Worm (Caenorhabditis elegans) whole organism, L4 larva: ENCODE measurements around the gene gskl-1.

Experiments
- D1046.2 ChIP-seq: fragments of 200-800 bp; sonication (Bioruptor generic); IDR thresholded peaks from 2 replicates; pipeline ENCODE4 v1.3.6; 2022; ENCODE audit warnings: missing genetic modification characterization, missing compliant biosample characterization
- F26F4.8 ChIP-seq: fragments of 200-800 bp; sonication (Bioruptor generic); conservative IDR thresholded peaks from 2 replicates; pipeline ENCODE4 v1.3.6; 2022; ENCODE audit warnings: missing genetic modification characterization, missing compliant biosample characterization
- F37D6.2 ChIP-seq: sonication (generic microtip); optimal IDR thresholded peaks from 2 replicates; lab custom pipeline; 2016; ENCODE audit warnings: mild to moderate bottlenecking, missing genetic modification characterization, missing compliant biosample characterization
- F49E8.2 ChIP-seq: sonication (generic microtip); optimal IDR thresholded peaks from 2 replicates; lab custom pipeline; 2016; ENCODE audit warnings: missing compliant biosample characterization, mild to moderate bottlenecking, missing genetic modification characterization, borderline replicate concordance
- R02D3.7 ChIP-seq: fragments of 150-350 bp; sonication (generic microtip); optimal IDR thresholded peaks from 3 replicates; lab custom pipeline; 2014; ENCODE audit warnings: missing biosample characterization, missing genetic modification characterization
- T20F7.1 ChIP-seq: fragments of 200-800 bp; sonication (Bioruptor generic); optimal IDR thresholded peaks from 2 replicates; lab custom pipeline; 2018; ENCODE audit warnings: mild to moderate bottlenecking, missing genetic modification characterization, missing compliant biosample characterization
- Y105C5A.15 ChIP-seq: fragments of 200-800 bp; sonication (Bioruptor generic); IDR thresholded peaks from 2 replicates; pipeline ENCODE4 v1.3.6; 2022; ENCODE audit warnings: missing genetic modification characterization, missing compliant biosample characterization
- Y5F2A.4 ChIP-seq: fragments of 200-800 bp; sonication (Bioruptor generic); optimal IDR thresholded peaks from 2 replicates; lab custom pipeline; 2018; ENCODE audit warnings: mild to moderate bottlenecking, missing genetic modification characterization, missing compliant biosample characterization
- ZK546.5 ChIP-seq, 2 experiments: sonication (generic microtip); optimal IDR thresholded peaks; 2 replicates each; lab custom pipeline; 2017; ENCODE audit warnings: missing biosample characterization in 2 of 2, missing genetic modification characterization in 2 of 2
- aha-1 ChIP-seq: fragments of 150-350 bp; peaks from one replicate; lab custom pipeline; 2014; ENCODE audit warnings: missing biosample characterization, missing genetic modification characterization
- aly-2 ChIP-seq: sonication (generic microtip); optimal IDR thresholded peaks from 2 replicates; lab custom pipeline; 2018; ENCODE audit warnings: missing biosample characterization, missing genetic modification characterization
- arid-1 ChIP-seq: fragments of 200-800 bp; sonication (Bioruptor generic); conservative IDR thresholded peaks from 2 replicates; pipeline ENCODE4 v1.3.6; 2022; ENCODE audit warnings: missing genetic modification reagents, missing genetic modification characterization, missing compliant biosample characterization
- attf-4 ChIP-seq: sonication (generic microtip); optimal IDR thresholded peaks from 3 replicates; lab custom pipeline; 2017; ENCODE audit warnings: missing biosample characterization, missing genetic modification characterization
- ceh-20 ChIP-seq: fragments of 200-800 bp; sonication (Bioruptor generic); IDR thresholded peaks from 2 replicates; pipeline ENCODE4 v1.3.6; 2022; ENCODE audit warnings: missing genetic modification reagents, missing genetic modification characterization, missing compliant biosample characterization
- ceh-28 ChIP-seq: fragments of 150-350 bp; optimal IDR thresholded peaks from 2 replicates; lab custom pipeline; 2014; ENCODE audit warnings: missing biosample characterization, missing genetic modification reagents, missing genetic modification characterization
- ceh-62 ChIP-seq: sonication (generic microtip); optimal IDR thresholded peaks from 2 replicates; lab custom pipeline; 2017; ENCODE audit warnings: missing biosample characterization, missing genetic modification characterization
- cey-2 ChIP-seq: sonication (generic microtip); optimal IDR thresholded peaks from 3 replicates; lab custom pipeline; 2017; ENCODE audit warnings: missing genetic modification characterization, mild to moderate bottlenecking, missing compliant biosample characterization, antibody characterized with exemption, borderline replicate concordance; ENCODE audit not compliant: insufficient read depth
- dmd-6 ChIP-seq: fragments of 200-800 bp; sonication (Bioruptor generic); IDR thresholded peaks from 2 replicates; pipeline ENCODE4 v1.3.6; 2022; ENCODE audit warnings: missing genetic modification reagents, missing genetic modification characterization, missing compliant biosample characterization
- dve-1 ChIP-seq: sonication (generic microtip); optimal IDR thresholded peaks from 2 replicates; lab custom pipeline; 2017; ENCODE audit warnings: antibody characterized with exemption, mild to moderate bottlenecking, missing genetic modification characterization, missing compliant biosample characterization; ENCODE audit not compliant: insufficient read depth
- egl-43 ChIP-seq: fragments of 200-800 bp; sonication (Bioruptor generic); IDR thresholded peaks from 2 replicates; pipeline ENCODE4 v1.3.6; 2022; ENCODE audit warnings: missing genetic modification reagents, missing genetic modification characterization, missing compliant biosample characterization
- fkh-10 ChIP-seq: fragments of 150-350 bp; optimal IDR thresholded peaks from 2 replicates; lab custom pipeline; 2014; ENCODE audit warnings: missing biosample characterization, missing genetic modification reagents, missing genetic modification characterization
- hlh-30 ChIP-seq: sonication (generic microtip); optimal IDR thresholded peaks from 2 replicates; lab custom pipeline; 2017; ENCODE audit warnings: antibody characterized with exemption, mild to moderate bottlenecking, missing genetic modification characterization, missing compliant biosample characterization; ENCODE audit not compliant: insufficient read depth
- hmg-1.1 ChIP-seq: fragments of 200-800 bp; sonication (Bioruptor generic); IDR thresholded peaks from 2 replicates; pipeline ENCODE4 v1.3.6; 2022; ENCODE audit warnings: missing genetic modification reagents, missing genetic modification characterization, missing compliant biosample characterization
- jun-1 ChIP-seq: fragments of 150-350 bp; optimal IDR thresholded peaks from 2 replicates; lab custom pipeline; 2014; ENCODE audit warnings: missing biosample characterization, missing genetic modification reagents, missing genetic modification characterization
- lim-7 ChIP-seq: fragments of 200-800 bp; sonication (Bioruptor generic); IDR thresholded peaks from 2 replicates; pipeline ENCODE4 v1.3.6; 2022; ENCODE audit warnings: missing genetic modification characterization, missing compliant biosample characterization
- lin-13 ChIP-seq: fragments of 150-350 bp; optimal IDR thresholded peaks from 2 replicates; lab custom pipeline; 2014; ENCODE audit warnings: missing biosample characterization, missing genetic modification reagents, missing genetic modification characterization
- lin-15B ChIP-seq: fragments of 150-350 bp; sonication (generic microtip); optimal IDR thresholded peaks from 3 replicates; lab custom pipeline; 2014; ENCODE audit warnings: missing biosample characterization, missing genetic modification characterization
- lin-38 ChIP-seq: fragments of 200-800 bp; sonication (Bioruptor generic); IDR thresholded peaks from 2 replicates; pipeline ENCODE4 v1.3.6; 2022; ENCODE audit warnings: missing genetic modification reagents, missing genetic modification characterization, missing compliant biosample characterization
- madf-9 ChIP-seq: fragments of 200-800 bp; sonication (Bioruptor generic); conservative IDR thresholded peaks from 2 replicates; pipeline ENCODE4 v1.3.6; 2022; ENCODE audit warnings: missing genetic modification reagents, missing genetic modification characterization, missing compliant biosample characterization
- mdt-29 ChIP-seq: fragments of 200-800 bp; sonication (Bioruptor generic); IDR thresholded peaks from 2 replicates; pipeline ENCODE4 v1.3.6; 2022; ENCODE audit warnings: missing genetic modification reagents, missing genetic modification characterization, missing compliant biosample characterization
- mep-1 ChIP-seq: fragments of 150-350 bp; sonication (generic microtip); optimal IDR thresholded peaks from 3 replicates; lab custom pipeline; 2014; ENCODE audit warnings: missing biosample characterization, missing genetic modification characterization
- mxl-3 ChIP-seq: fragments of 200-800 bp; sonication (Bioruptor generic); optimal IDR thresholded peaks from 2 replicates; lab custom pipeline; 2018; ENCODE audit warnings: mild to moderate bottlenecking, missing genetic modification characterization, missing compliant biosample characterization
- nhr-10 ChIP-seq: fragments of 150-350 bp; optimal IDR thresholded peaks from 2 replicates; lab custom pipeline; 2014; ENCODE audit warnings: missing biosample characterization, missing genetic modification characterization
- nhr-237 ChIP-seq: sonication (generic microtip); optimal IDR thresholded peaks from 2 replicates; lab custom pipeline; 2017; ENCODE audit warnings: missing biosample characterization, missing genetic modification characterization
- nhr-42 ChIP-seq: fragments of 200-800 bp; sonication (Bioruptor generic); IDR thresholded peaks from 2 replicates; pipeline ENCODE4 v1.3.6; 2022; ENCODE audit warnings: missing genetic modification characterization, missing compliant biosample characterization
- nhr-76 ChIP-seq: fragments of 150-350 bp; optimal IDR thresholded peaks from 2 replicates; lab custom pipeline; 2014; ENCODE audit warnings: missing biosample characterization, missing genetic modification characterization
- nhr-77 ChIP-seq: fragments of 150-350 bp; optimal IDR thresholded peaks from 2 replicates; lab custom pipeline; 2014; ENCODE audit warnings: missing biosample characterization, missing genetic modification characterization
- rbr-2 ChIP-seq: sonication (generic microtip); optimal IDR thresholded peaks from 2 replicates; lab custom pipeline; 2016; ENCODE audit warnings: missing genotype, missing genetic modification characterization, missing compliant biosample characterization
- skn-1 ChIP-seq: fragments of 150-350 bp; optimal IDR thresholded peaks from 2 replicates; lab custom pipeline; 2014; ENCODE audit warnings: missing biosample characterization, missing genetic modification characterization
- snpc-1.2 ChIP-seq: fragments of 200-800 bp; sonication (Bioruptor generic); IDR thresholded peaks from 2 replicates; pipeline ENCODE4 v1.3.6; 2022; ENCODE audit warnings: missing genetic modification reagents, missing genetic modification characterization, missing compliant biosample characterization
- spr-3 ChIP-seq: fragments of 200-800 bp; sonication (Bioruptor generic); optimal IDR thresholded peaks from 2 replicates; lab custom pipeline; 2018; ENCODE audit warnings: mild to moderate bottlenecking, missing genetic modification characterization, missing compliant biosample characterization
- tag-97 ChIP-seq: fragments of 200-800 bp; sonication (Bioruptor generic); IDR thresholded peaks from 2 replicates; pipeline ENCODE4 v1.3.6; 2022; ENCODE audit warnings: missing genetic modification characterization, missing compliant biosample characterization
- unc-130 ChIP-seq: sonication (generic microtip); optimal IDR thresholded peaks from 2 replicates; lab custom pipeline; 2016; ENCODE audit warnings: missing genetic modification reagents, missing genetic modification characterization, missing compliant biosample characterization
- unc-39 ChIP-seq: sonication (generic microtip); optimal IDR thresholded peaks from 2 replicates; lab custom pipeline; 2017; ENCODE audit warnings: missing biosample characterization, missing genetic modification characterization
- vab-7 ChIP-seq: fragments of 200-800 bp; sonication (Bioruptor generic); IDR thresholded peaks from 2 replicates; pipeline ENCODE4 v1.3.6; 2022; ENCODE audit warnings: missing genetic modification reagents, missing genetic modification characterization, missing compliant biosample characterization
- zag-1 ChIP-seq: fragments of 150-350 bp; optimal IDR thresholded peaks from 2 replicates; lab custom pipeline; 2014; ENCODE audit warnings: missing biosample characterization, missing genetic modification characterization
- zip-11 ChIP-seq: fragments of 200-800 bp; sonication (Bioruptor generic); IDR thresholded peaks from 2 replicates; pipeline ENCODE4 v1.3.6; 2022; ENCODE audit warnings: missing genetic modification characterization, missing compliant biosample characterization
- zip-2 ChIP-seq: fragments of 150-350 bp; optimal IDR thresholded peaks from 2 replicates; lab custom pipeline; 2014; ENCODE audit warnings: missing biosample characterization, missing genetic modification characterization
- ztf-7 ChIP-seq: fragments of 150-350 bp; optimal IDR thresholded peaks from 2 replicates; lab custom pipeline; 2014; ENCODE audit warnings: missing biosample characterization, missing genetic modification characterization

The gskl-1 gene

DNA sequence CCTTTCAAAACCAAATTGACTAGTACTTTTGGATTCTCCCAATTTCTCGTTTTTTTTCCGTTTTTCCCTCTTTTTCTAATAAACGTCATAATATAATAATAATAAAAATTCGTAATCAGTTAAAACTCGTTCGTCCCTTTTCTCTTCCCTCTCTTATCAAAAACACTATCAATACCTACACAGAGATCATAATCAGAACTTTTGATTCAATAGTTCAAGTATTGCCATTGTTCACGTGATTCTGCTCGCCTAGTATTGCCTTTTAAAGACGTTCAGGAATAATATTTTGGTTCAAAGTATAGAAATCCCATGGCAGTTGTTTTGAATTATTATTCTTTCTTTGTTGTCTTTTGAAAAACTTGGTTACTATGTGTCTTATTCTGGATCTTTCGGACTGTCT, 22.7 kb upstream of the gskl-1 start (continued):
- TF ChIP-seq fkh-10 (GFP tag; lab: Kevin White, UChicago): no peak
- no peak for TF ChIP-seq F26F4.8 (GFP tag; lab: Robert Waterston, UW)
- no peak for TF ChIP-seq lim-7 (GFP tag; lab: Robert Waterston, UW)
- TF ChIP-seq nhr-77 (tag; lab: Kevin White, UChicago): peak; percentile 84
- no peak for TF ChIP-seq ZK546.5 (tag; optimal IDR thresholded peaks at IDR 0.05; lab: Kevin White, UChicago)
- TF ChIP-seq arid-1: no peak
- no peak for TF ChIP-seq aly-2 (tag; lab: Kevin White, UChicago)
- peak; percentile 78 for TF ChIP-seq hlh-30
- no peak for TF ChIP-seq nhr-76
- TF ChIP-seq, all 104 proteins: peak for 20

DNA sequence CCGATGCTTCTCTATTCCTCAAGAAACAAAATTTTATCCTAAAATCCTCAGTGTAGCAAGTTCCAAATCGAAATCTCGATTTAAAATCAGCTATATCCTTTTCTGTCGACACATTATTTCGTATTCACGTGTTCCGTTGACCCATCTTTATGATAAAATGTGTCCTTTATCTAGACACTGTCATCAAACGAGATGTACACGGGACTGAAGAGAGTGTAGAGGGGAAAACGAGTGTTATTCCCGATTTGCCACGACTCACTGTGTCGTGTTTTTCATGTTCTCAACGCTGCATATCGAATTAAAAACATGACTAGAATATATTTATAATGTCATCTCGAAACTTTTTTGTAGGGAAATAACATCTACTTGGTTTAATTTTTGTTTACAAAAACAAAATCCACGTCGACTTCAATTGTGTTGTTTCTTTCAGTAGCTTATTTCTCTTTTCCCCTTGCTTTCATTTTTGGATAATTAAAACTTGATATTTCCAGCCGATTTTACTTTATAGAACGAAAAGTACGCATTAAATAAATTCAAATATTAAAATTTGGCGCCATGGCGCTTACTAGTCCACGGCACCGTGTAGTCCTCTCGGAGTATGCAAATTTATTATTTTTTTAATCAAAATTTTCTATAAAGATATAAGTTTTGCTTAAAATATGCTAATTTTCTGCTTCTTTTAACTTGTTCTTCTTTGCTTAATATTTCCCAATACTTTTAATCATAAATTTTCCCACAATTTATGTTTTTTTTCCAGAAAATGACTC, 21.4 kb upstream of the gskl-1 start, which contains the start of gene metr-1:
Gene metr-1 (plus strand): TSS at position 758 of the 767 bp plus-strand sequence.
- TF ChIP-seq unc-130 (GFP tag; lab: Kevin White, UChicago) (peak; percentile 66), ZK546.5 (tag; optimal IDR thresholded peaks at IDR 0.05; lab: Kevin White, UChicago) (no peak), vab-7 (no peak), zip-11 (GFP tag; lab: Robert Waterston, UW) (no peak), snpc-1.2 (GFP tag; lab: Robert Waterston, UW) (no peak; the same call in 1 of the 2 replicates), lin-38 (peak; percentile 43), cey-2 (tag; lab: Kevin White, UChicago) (no peak), F49E8.2 (tag; lab: Kevin White, UChicago) (no peak), aly-2 (tag; lab: Kevin White, UChicago) (no peak), aha-1 (tag; lab: Kevin White, UChicago) (no peak), attf-4 (no peak), madf-9 (no peak), rbr-2 (tag; lab: Kevin White, UChicago) (no peak), nhr-42 (GFP tag; lab: Robert Waterston, UW) (no peak), ztf-7 (tag; lab: Kevin White, UChicago) (no peak), F26F4.8 (GFP tag; lab: Robert Waterston, UW) (no peak), T20F7.1 (GFP tag; lab: Kevin White, UChicago) (no peak), mep-1 (tag; lab: Kevin White, UChicago) (no peak), hmg-1.1 (GFP tag; lab: Robert Waterston, UW) (0 out of 2 replicates have a peak, but pooled peaks have one; percentile 15), Y5F2A.4 (GFP tag; lab: Kevin White, UChicago) (no peak), skn-1 (no peak), lin-15B (tag; lab: Kevin White, UChicago) (no peak), lim-7 (GFP tag; lab: Robert Waterston, UW) (0 out of 2 replicates have a peak, but pooled peaks have one; percentile 23), hlh-30 (peak; percentile 55), ceh-28 (no peak), dmd-6 (no peak; the same call in 1 of the 2 replicates), nhr-237 (tag; lab: Kevin White, UChicago) (no peak), zag-1 (no peak), dve-1 (tag; lab: Kevin White, UChicago) (no peak), lin-13 (GFP tag; lab: Kevin White, UChicago) (no peak), nhr-10 (tag; lab: Kevin White, UChicago) (no peak), R02D3.7 (tag; lab: Kevin White, UChicago) (no peak), F37D6.2 (tag; lab: Kevin White, UChicago) (no peak), unc-39 (no peak), tag-97 (GFP tag; lab: Robert Waterston, UW) (no peak), ceh-20 (GFP tag; lab: Robert Waterston, UW) (no peak), D1046.2 (GFP tag; lab: Robert Waterston, UW) (no peak), spr-3 (GFP tag; lab: Kevin White, UChicago) (no peak), ceh-62 (tag; lab: Kevin White, UChicago) (no peak), jun-1 (tag; lab: Kevin White, UChicago) (no peak), zip-2 (tag; lab: Kevin White, UChicago) (no peak), Y105C5A.15 (no peak), egl-43 (no peak), mdt-29 (GFP tag; lab: Robert Waterston, UW) (no peak), mxl-3 (GFP tag; lab: Kevin White, UChicago) (peak; percentile 74)
